Worm (Caenorhabditis elegans) whole organism, late embryonic: Measurements from ENCODE around the gene C28H8.5.

ENCODE experiments used
- ahr-1 ChIP-seq: sonication (generic microtip); optimal IDR thresholded peaks from 2 replicates; lab custom pipeline; 2016; ENCODE audit warnings: missing genetic modification characterization, missing compliant biosample characterization
- ceh-2 ChIP-seq: sonication (generic microtip); optimal IDR thresholded peaks from 2 replicates; lab custom pipeline; 2016; ENCODE audit warnings: missing genotype, missing genetic modification characterization, missing compliant biosample characterization
- ets-4 ChIP-seq: sonication (generic microtip); optimal IDR thresholded peaks from 2 replicates; lab custom pipeline; 2016; ENCODE audit warnings: missing genetic modification characterization, missing compliant biosample characterization
- fkh-6 ChIP-seq: sonication (generic microtip); optimal IDR thresholded peaks from 2 replicates; lab custom pipeline; 2016; ENCODE audit warnings: missing genetic modification characterization, missing compliant biosample characterization
- nfya-1 ChIP-seq: sonication (generic microtip); optimal IDR thresholded peaks from 2 replicates; lab custom pipeline; 2017; ENCODE audit warnings: missing genetic modification characterization, mild to moderate bottlenecking, missing compliant biosample characterization, antibody characterized with exemption, moderate library complexity
- pag-3 ChIP-seq: sonication (generic microtip); optimal IDR thresholded peaks from 2 replicates; lab custom pipeline; 2016; ENCODE audit warnings: missing compliant biosample characterization, missing genetic modification characterization, borderline replicate concordance
- pqm-1 ChIP-seq: sonication (generic microtip); optimal IDR thresholded peaks from 2 replicates; lab custom pipeline; 2016; ENCODE audit warnings: missing genetic modification characterization, missing compliant biosample characterization
- pros-1 ChIP-seq: fragments of 150-350 bp; optimal IDR thresholded peaks from 2 replicates; lab custom pipeline; 2014; ENCODE audit warnings: missing biosample characterization, missing genetic modification reagents, missing genetic modification characterization

C28H8.5 gene

ce11 chrIII:5934138-5934658 is 50.1 kb downstream of the C28H8.5 start:
- TF ChIP-seq pros-1 = no peak
- TF ChIP-seq ets-4 = no peak
- no peak for TF ChIP-seq nfya-1 (tag; lab: Kevin White, UChicago)
- TF ChIP-seq pag-3 (tag; lab: Kevin White, UChicago) = no peak
- TF ChIP-seq ahr-1 (tag; lab: Kevin White, UChicago) = no peak
- no peak for TF ChIP-seq pqm-1 (tag; lab: Kevin White, UChicago)
- TF ChIP-seq fkh-6 (tag; lab: Kevin White, UChicago) = no peak
- no peak for TF ChIP-seq ceh-2 (tag; lab: Kevin White, UChicago)
